Worm (Caenorhabditis elegans) whole organism, L4 larva: Measurements from ENCODE around the gene srp-6.

Experiments
- F44E2.7 ChIP-seq: fragments of 200-800 bp; sonication (Bioruptor generic); IDR thresholded peaks from 2 replicates; pipeline ENCODE4 v2.1.2; 2022; ENCODE audit warnings: missing genetic modification characterization, missing compliant biosample characterization
- F49E8.2 ChIP-seq: sonication (generic microtip); optimal IDR thresholded peaks from 2 replicates; lab custom pipeline; 2016; ENCODE audit warnings: missing compliant biosample characterization, mild to moderate bottlenecking, missing genetic modification characterization, borderline replicate concordance
- T20F7.1 ChIP-seq: fragments of 200-800 bp; sonication (Bioruptor generic); optimal IDR thresholded peaks from 2 replicates; lab custom pipeline; 2018; ENCODE audit warnings: mild to moderate bottlenecking, missing genetic modification characterization, missing compliant biosample characterization
- T26A8.4 ChIP-seq: fragments of 200-800 bp; sonication (Bioruptor generic); IDR thresholded peaks from 2 replicates; pipeline ENCODE4 v1.3.6; 2022; ENCODE audit warnings: missing genetic modification characterization, missing compliant biosample characterization
- Y5F2A.4 ChIP-seq: fragments of 200-800 bp; sonication (Bioruptor generic); optimal IDR thresholded peaks from 2 replicates; lab custom pipeline; 2018; ENCODE audit warnings: mild to moderate bottlenecking, missing genetic modification characterization, missing compliant biosample characterization
- ZK337.2 ChIP-seq: fragments of 200-800 bp; sonication (Bioruptor generic); IDR thresholded peaks from 2 replicates; pipeline ENCODE4 v1.3.6; 2022; ENCODE audit warnings: missing genetic modification reagents, missing genetic modification characterization, missing compliant biosample characterization
- aha-1 ChIP-seq: fragments of 150-350 bp; peaks from one replicate; lab custom pipeline; 2014; ENCODE audit warnings: missing biosample characterization, missing genetic modification characterization
- aly-2 ChIP-seq: sonication (generic microtip); optimal IDR thresholded peaks from 2 replicates; lab custom pipeline; 2018; ENCODE audit warnings: missing biosample characterization, missing genetic modification characterization
- ama-1 ChIP-seq: fragments of 150-350 bp; optimal IDR thresholded peaks from 2 replicates; lab custom pipeline; 2014; ENCODE audit warnings: inconsistent platforms, mixed read lengths
- arid-1 ChIP-seq: fragments of 200-800 bp; sonication (Bioruptor generic); conservative IDR thresholded peaks from 2 replicates; pipeline ENCODE4 v1.3.6; 2022; ENCODE audit warnings: missing genetic modification reagents, missing genetic modification characterization, missing compliant biosample characterization
- ceh-20 ChIP-seq: fragments of 200-800 bp; sonication (Bioruptor generic); IDR thresholded peaks from 2 replicates; pipeline ENCODE4 v1.3.6; 2022; ENCODE audit warnings: missing genetic modification reagents, missing genetic modification characterization, missing compliant biosample characterization
- ceh-28 ChIP-seq: fragments of 150-350 bp; optimal IDR thresholded peaks from 2 replicates; lab custom pipeline; 2014; ENCODE audit warnings: missing biosample characterization, missing genetic modification reagents, missing genetic modification characterization
- ceh-62 ChIP-seq: sonication (generic microtip); optimal IDR thresholded peaks from 2 replicates; lab custom pipeline; 2017; ENCODE audit warnings: missing biosample characterization, missing genetic modification characterization
- ceh-82 ChIP-seq: sonication (generic microtip); optimal IDR thresholded peaks from 2 replicates; lab custom pipeline; 2017; ENCODE audit warnings: missing biosample characterization, missing genetic modification characterization
- ctbp-1 ChIP-seq: fragments of 200-800 bp; sonication (Bioruptor generic); IDR thresholded peaks from 2 replicates; pipeline ENCODE4 v1.3.6; 2022; ENCODE audit warnings: missing genetic modification reagents, missing genetic modification characterization, missing compliant biosample characterization
- daf-12 ChIP-seq: fragments of 150-350 bp; optimal IDR thresholded peaks from 2 replicates; lab custom pipeline; 2014; ENCODE audit warnings: missing biosample characterization, missing genetic modification reagents, missing genetic modification characterization
- daf-16 ChIP-seq, 3 experiments: sonication (generic microtip); optimal IDR thresholded peaks; 2 replicates each; lab custom pipeline; 2016 to 2017; ENCODE audit warnings: missing genetic modification characterization in 3 of 3, missing genetic modification reagents in 3 of 3, mild to moderate bottlenecking in 2 of 3, missing compliant biosample characterization in 2 of 3, missing biosample characterization in 1 of 3, moderate library complexity in 1 of 3
- daf-19 ChIP-seq: fragments of 200-800 bp; sonication (Bioruptor generic); conservative IDR thresholded peaks from 2 replicates; pipeline ENCODE4 v1.3.6; 2022; ENCODE audit warnings: missing genetic modification characterization, missing compliant biosample characterization
- daf-8 ChIP-seq: fragments of 200-800 bp; sonication (Bioruptor generic); IDR thresholded peaks from 2 replicates; pipeline ENCODE4 v1.3.6; 2022; ENCODE audit warnings: missing genetic modification characterization, missing compliant biosample characterization
- dmd-8 ChIP-seq: fragments of 200-800 bp; sonication (Bioruptor generic); IDR thresholded peaks from 2 replicates; pipeline ENCODE4 v1.3.6; 2022; ENCODE audit warnings: missing genetic modification characterization, missing compliant biosample characterization
- dpl-1 ChIP-seq: fragments of 150-350 bp; optimal IDR thresholded peaks from 2 replicates; lab custom pipeline; 2014; ENCODE audit warnings: missing biosample characterization, missing genetic modification reagents, missing genetic modification characterization
- duxl-1 ChIP-seq: sonication (generic microtip); optimal IDR thresholded peaks from 2 replicates; lab custom pipeline; 2016; ENCODE audit warnings: mild to moderate bottlenecking, missing genetic modification characterization, moderate library complexity, missing compliant biosample characterization; ENCODE audit not compliant: poor library complexity
- dve-1 ChIP-seq: sonication (generic microtip); optimal IDR thresholded peaks from 2 replicates; lab custom pipeline; 2017; ENCODE audit warnings: antibody characterized with exemption, mild to moderate bottlenecking, missing genetic modification characterization, missing compliant biosample characterization; ENCODE audit not compliant: insufficient read depth
- egl-27 ChIP-seq: sonication (generic microtip); optimal IDR thresholded peaks from 3 replicates; lab custom pipeline; 2017; ENCODE audit warnings: missing biosample characterization, missing genetic modification reagents, missing genetic modification characterization
- fos-1 ChIP-seq: fragments of 150-350 bp; optimal IDR thresholded peaks from 2 replicates; lab custom pipeline; 2014; ENCODE audit warnings: missing biosample characterization, missing genetic modification characterization
- hlh-11 ChIP-seq: fragments of 200-800 bp; sonication (Bioruptor generic); optimal IDR thresholded peaks from 2 replicates; lab custom pipeline; 2018; ENCODE audit warnings: mild to moderate bottlenecking, missing genetic modification characterization, missing compliant biosample characterization
- hmg-1.1 ChIP-seq: fragments of 200-800 bp; sonication (Bioruptor generic); IDR thresholded peaks from 2 replicates; pipeline ENCODE4 v1.3.6; 2022; ENCODE audit warnings: missing genetic modification reagents, missing genetic modification characterization, missing compliant biosample characterization
- jun-1 ChIP-seq: fragments of 150-350 bp; optimal IDR thresholded peaks from 2 replicates; lab custom pipeline; 2014; ENCODE audit warnings: missing biosample characterization, missing genetic modification reagents, missing genetic modification characterization
- lin-13 ChIP-seq: fragments of 150-350 bp; optimal IDR thresholded peaks from 2 replicates; lab custom pipeline; 2014; ENCODE audit warnings: missing biosample characterization, missing genetic modification reagents, missing genetic modification characterization
- lin-29 ChIP-seq: fragments of 200-800 bp; sonication (Bioruptor generic); IDR thresholded peaks from 2 replicates; pipeline ENCODE4 v1.3.6; 2022; ENCODE audit warnings: missing genetic modification reagents, missing genetic modification characterization, missing compliant biosample characterization
- lin-38 ChIP-seq: fragments of 200-800 bp; sonication (Bioruptor generic); IDR thresholded peaks from 2 replicates; pipeline ENCODE4 v1.3.6; 2022; ENCODE audit warnings: missing genetic modification reagents, missing genetic modification characterization, missing compliant biosample characterization
- lir-3 ChIP-seq: sonication (generic microtip); optimal IDR thresholded peaks from 2 replicates; lab custom pipeline; 2016; ENCODE audit warnings: mild to moderate bottlenecking, missing genetic modification characterization, missing compliant biosample characterization
- lsy-2 ChIP-seq, 2 experiments: fragments of 150-350 bp in 1 of 2; sonication (generic microtip) in 1 of 2; optimal IDR thresholded peaks; 2 replicates each; lab custom pipeline; 2014 to 2017; ENCODE audit warnings: missing biosample characterization in 2 of 2, missing genetic modification characterization in 2 of 2
- madf-9 ChIP-seq: fragments of 200-800 bp; sonication (Bioruptor generic); conservative IDR thresholded peaks from 2 replicates; pipeline ENCODE4 v1.3.6; 2022; ENCODE audit warnings: missing genetic modification reagents, missing genetic modification characterization, missing compliant biosample characterization
- nhr-10 ChIP-seq: fragments of 150-350 bp; optimal IDR thresholded peaks from 2 replicates; lab custom pipeline; 2014; ENCODE audit warnings: missing biosample characterization, missing genetic modification characterization
- nhr-102 ChIP-seq: sonication (generic microtip); optimal IDR thresholded peaks from 2 replicates; lab custom pipeline; 2016; ENCODE audit warnings: mild to moderate bottlenecking, missing genetic modification characterization, moderate library complexity, missing compliant biosample characterization
- nhr-11 ChIP-seq: fragments of 150-350 bp; optimal IDR thresholded peaks from 2 replicates; lab custom pipeline; 2014; ENCODE audit warnings: missing biosample characterization, missing genetic modification characterization
- nhr-237 ChIP-seq: sonication (generic microtip); optimal IDR thresholded peaks from 2 replicates; lab custom pipeline; 2017; ENCODE audit warnings: missing biosample characterization, missing genetic modification characterization
- nhr-28 ChIP-seq: fragments of 150-350 bp; optimal IDR thresholded peaks from 2 replicates; lab custom pipeline; 2014; ENCODE audit warnings: missing biosample characterization, missing genetic modification characterization
- nhr-48 ChIP-seq: sonication (generic microtip); optimal IDR thresholded peaks from 2 replicates; lab custom pipeline; 2016; ENCODE audit warnings: mild to moderate bottlenecking, missing genetic modification characterization, missing compliant biosample characterization
- nhr-6 ChIP-seq: fragments of 150-350 bp; optimal IDR thresholded peaks from 2 replicates; lab custom pipeline; 2014; ENCODE audit warnings: missing biosample characterization, missing genetic modification characterization
- pha-4 ChIP-seq, 2 experiments: fragments of 150-350 bp in 1 of 2; fragments of 200-800 bp in 1 of 2; sonication (Bioruptor generic) in 1 of 2; IDR thresholded peaks in 1 of 2; optimal IDR thresholded peaks in 1 of 2; 2 replicates each; pipeline versions ENCODE4 v1.3.6 to Lab custom; 2014 to 2022; ENCODE audit warnings: missing genetic modification characterization in 2 of 2, missing genetic modification reagents in 2 of 2, missing biosample characterization in 1 of 2, missing compliant biosample characterization in 1 of 2
- tag-97 ChIP-seq: fragments of 200-800 bp; sonication (Bioruptor generic); IDR thresholded peaks from 2 replicates; pipeline ENCODE4 v1.3.6; 2022; ENCODE audit warnings: missing genetic modification characterization, missing compliant biosample characterization
- unc-62 ChIP-seq, 3 experiments: fragments of 150-350 bp in 1 of 3; sonication (generic microtip); optimal IDR thresholded peaks in 2 of 3; peaks in 1 of 3; 1 replicate in 1 of 3; 2 replicates in 2 of 3; lab custom pipeline; 2014 to 2017; ENCODE audit warnings: missing biosample characterization in 3 of 3, missing genetic modification characterization in 3 of 3, missing genetic modification reagents in 3 of 3, missing genotype in 1 of 3
- vab-7 ChIP-seq: fragments of 200-800 bp; sonication (Bioruptor generic); IDR thresholded peaks from 2 replicates; pipeline ENCODE4 v1.3.6; 2022; ENCODE audit warnings: missing genetic modification reagents, missing genetic modification characterization, missing compliant biosample characterization
- zag-1 ChIP-seq: fragments of 150-350 bp; optimal IDR thresholded peaks from 2 replicates; lab custom pipeline; 2014; ENCODE audit warnings: missing biosample characterization, missing genetic modification characterization

The srp-6 gene

DNA sequence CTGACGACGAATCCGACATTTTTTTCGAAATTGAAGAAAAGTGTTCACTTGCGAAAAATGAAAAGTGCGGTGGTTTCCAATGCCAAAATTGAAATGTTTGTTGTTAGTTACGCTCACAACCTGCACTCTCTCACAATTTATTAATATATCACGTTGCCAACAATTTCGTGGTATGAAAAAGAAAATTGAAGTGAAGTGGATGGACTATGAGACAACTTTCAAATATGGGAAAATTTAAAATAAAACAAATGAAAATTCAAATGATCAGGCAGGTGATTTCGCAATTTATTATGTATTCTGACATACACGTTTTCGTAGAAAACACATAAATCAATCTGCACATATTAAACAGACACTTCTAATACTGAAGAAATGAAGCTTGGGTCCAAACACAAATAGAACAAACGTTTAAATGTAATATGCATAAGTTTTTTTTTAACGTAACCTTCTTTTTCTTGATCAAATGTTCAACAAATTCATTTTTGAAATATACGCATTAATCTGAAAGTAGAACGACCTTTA is at the start of gene srp-6:
Gene srp-6 (minus strand): TSS at position 51 of the 522 bp plus-strand sequence.
- TF ChIP-seq daf-16 (GFP tag; optimal IDR thresholded peaks at IDR 0.05; lab: Kevin White, UChicago) (no peak), daf-16 (tag; optimal IDR thresholded peaks at IDR 0.05; lab: Kevin White, UChicago) (no peak), unc-62 (GFP tag; optimal IDR thresholded peaks at IDR 0.05 in 1 of 2; lab: Kevin White, UChicago) (peak in 1 of 2 experiments; percentile 66), unc-62 (tag; optimal IDR thresholded peaks at IDR 0.05; lab: Kevin White, UChicago) (no peak), dve-1 (tag; lab: Kevin White, UChicago) (peak; percentile 10), lsy-2 (tag; optimal IDR thresholded peaks at IDR 0.05; lab: Kevin White, UChicago) (no peak), nhr-11 (tag; lab: Kevin White, UChicago) (peak; percentile 9)

DNA sequence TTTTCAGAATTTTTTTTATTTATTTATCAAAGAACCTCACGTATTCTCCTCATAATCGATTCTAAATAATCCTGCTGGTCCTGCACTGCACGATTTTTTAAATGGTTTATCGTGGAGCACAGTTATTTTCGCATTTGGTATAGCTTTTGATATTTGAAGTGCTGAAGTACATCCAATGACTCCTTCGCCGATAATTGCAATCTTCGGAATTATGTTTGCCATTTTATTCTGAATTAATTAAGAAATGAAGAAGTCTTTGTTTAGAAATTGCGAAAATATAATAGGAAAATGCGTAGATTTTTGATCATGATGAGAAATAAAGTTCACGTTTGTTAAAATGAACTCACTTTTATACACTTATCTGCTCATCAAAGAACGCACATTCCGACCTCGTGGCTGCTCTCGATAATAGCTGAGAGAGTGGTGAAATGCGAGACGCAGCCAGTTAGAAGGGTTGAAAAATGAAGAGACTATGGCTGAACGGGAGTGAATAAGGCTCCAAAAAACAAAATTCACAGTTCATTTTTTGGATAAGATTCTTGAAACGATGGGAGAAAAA is 49.0 kb upstream of the srp-6 start:
- no peak for TF ChIP-seq daf-8
- no peak for TF ChIP-seq arid-1 (GFP tag; lab: Robert Waterston, UW)
- no peak for TF ChIP-seq ceh-28 (tag; lab: Kevin White, UChicago)
- no peak for TF ChIP-seq lin-29 (GFP tag; lab: Robert Waterston, UW)
- TF ChIP-seq T26A8.4 (GFP tag; lab: Robert Waterston, UW) = peak; percentile 11; the same call in 1 of the 2 replicates
- peak; percentile 64 for TF ChIP-seq dve-1 (tag; lab: Kevin White, UChicago)
- TF ChIP-seq madf-9 (GFP tag; lab: Robert Waterston, UW) = no peak
- no peak for TF ChIP-seq aha-1 (tag; lab: Kevin White, UChicago)
- no peak for TF ChIP-seq lin-38 (GFP tag; lab: Robert Waterston, UW)
- TF ChIP-seq aly-2 (tag; lab: Kevin White, UChicago) = no peak
- TF ChIP-seq hlh-11 (tag; lab: Kevin White, UChicago) = peak; percentile 79
- TF ChIP-seq nhr-28 = peak; percentile 44
- no peak for TF ChIP-seq T20F7.1 (GFP tag; lab: Kevin White, UChicago)
- TF ChIP-seq ctbp-1 (GFP tag; lab: Robert Waterston, UW) = no peak
- TF ChIP-seq zag-1 (tag; lab: Kevin White, UChicago) = no peak
- TF ChIP-seq dpl-1 (GFP tag; lab: Kevin White, UChicago) = peak; percentile 24
- TF ChIP-seq nhr-10 (tag; lab: Kevin White, UChicago) = no peak
- TF ChIP-seq F44E2.7 (GFP tag; lab: Robert Waterston, UW) = no peak
- peak; percentile 78 for TF ChIP-seq ama-1 (lab: Kevin White, UChicago)
- TF ChIP-seq nhr-102 (tag; lab: Kevin White, UChicago) = no peak
- TF ChIP-seq dmd-8 (GFP tag; lab: Robert Waterston, UW) = no peak
- no peak for TF ChIP-seq ceh-82 (tag; lab: Kevin White, UChicago)
- peak; percentile 50; the same call in 1 of the 2 replicates for TF ChIP-seq ceh-20 (GFP tag; lab: Robert Waterston, UW)
- no peak for TF ChIP-seq pha-4 (GFP tag; IDR thresholded peaks at IDR 0.05; lab: Robert Waterston, UW)
- peak; percentile 2 for TF ChIP-seq pha-4 (tag; optimal IDR thresholded peaks at IDR 0.05; lab: Kevin White, UChicago)
- no peak for TF ChIP-seq ZK337.2
- TF ChIP-seq duxl-1 (tag; lab: Kevin White, UChicago) = peak; percentile 23
- no peak for TF ChIP-seq jun-1
- TF ChIP-seq unc-62 (GFP tag; optimal IDR thresholded peaks at IDR 0.05 in 1 of 2; lab: Kevin White, UChicago) = peak in 1 of 2 experiments; percentile 78
- no peak for TF ChIP-seq unc-62 (tag; optimal IDR thresholded peaks at IDR 0.05; lab: Kevin White, UChicago)
- no peak for TF ChIP-seq egl-27 (tag; lab: Kevin White, UChicago)
- no peak for TF ChIP-seq tag-97 (GFP tag; lab: Robert Waterston, UW)
- TF ChIP-seq F49E8.2 (tag; lab: Kevin White, UChicago) = no peak
- no peak for TF ChIP-seq fos-1 (tag; lab: Kevin White, UChicago)
- TF ChIP-seq hmg-1.1 (GFP tag; lab: Robert Waterston, UW) = no peak; the same call in 1 of the 2 replicates
- peak; percentile 56 for TF ChIP-seq nhr-48
- no peak for TF ChIP-seq lin-13
- TF ChIP-seq ceh-62 (tag; lab: Kevin White, UChicago) = no peak
- TF ChIP-seq Y5F2A.4 (GFP tag; lab: Kevin White, UChicago) = no peak
- peak; percentile 28 for TF ChIP-seq nhr-6
- no peak for TF ChIP-seq vab-7 (GFP tag; lab: Robert Waterston, UW)
- no peak for TF ChIP-seq nhr-237 (tag; lab: Kevin White, UChicago)
- TF ChIP-seq daf-19 (GFP tag; lab: Robert Waterston, UW) = no peak
- TF ChIP-seq daf-12 (tag; lab: Kevin White, UChicago) = no peak
- no peak for TF ChIP-seq lir-3 (tag; lab: Kevin White, UChicago)
